Fruit fly (Drosophila melanogaster) whole organism: ENCODE data around the gene car.

Source experiments
- CG8478 ChIP-seq: fragments of >200 bp; optimal IDR thresholded peaks from 2 replicates; lab custom pipeline; 2018; ENCODE audit warnings: inconsistent platforms
- EcR ChIP-seq, 2 experiments: fragments of >200 bp; optimal IDR thresholded peaks; 2 replicates each; lab custom pipeline; 2017; ENCODE audit warnings: missing biosample characterization in 2 of 2, missing genetic modification characterization in 2 of 2, missing genetic modification reagents in 2 of 2
- psq ChIP-seq: fragments of >200 bp; optimal IDR thresholded peaks from 2 replicates; lab custom pipeline; 2017
- usp ChIP-seq: fragments of >200 bp; optimal IDR thresholded peaks from 2 replicates; lab custom pipeline; 2017; ENCODE audit warnings: missing biosample characterization, missing genetic modification characterization, mixed read lengths

dm6 chrX:19595862-19596261 is 30.0 kb downstream of the car start:
- TF ChIP-seq CG8478 (lab: Kevin White, UChicago) (no peak), EcR (GFP tag; optimal IDR thresholded peaks at IDR 0.05; lab: Kevin White, UChicago) (no peak), psq (lab: Kevin White, UChicago) (no peak), usp (GFP tag; lab: Kevin White, UChicago) (no peak)
